Worm (Caenorhabditis elegans) whole organism, L4/young adult: ENCODE results near the gene F40F8.5.

ENCODE experiments used
- W03F9.2 ChIP-seq: fragments of 150-350 bp; optimal IDR thresholded peaks from 2 replicates; lab custom pipeline; 2014; ENCODE audit warnings: missing biosample characterization, missing genetic modification characterization
- him-1 ChIP-seq: sonication (generic microtip); optimal IDR thresholded peaks from 2 replicates; lab custom pipeline; 2016; ENCODE audit warnings: missing genotype, missing genetic modification reagents, missing genetic modification characterization, missing compliant biosample characterization

- TF ChIP-seq W03F9.2 (tag; lab: Kevin White, UChicago) (no peak), him-1 (peak; percentile 31)
Measured at ce11 chrII:11157660-11158059, 22.9 kb upstream of the F40F8.5 start.
